Fruit fly (Drosophila melanogaster) whole organism, embryonic: ENCODE results near the gene Rcd2.

Experiments used
- CG18011 ChIP-seq: fragments of 200-800 bp; sonication (Bioruptor generic); optimal IDR thresholded peaks from 2 replicates; lab custom pipeline; 2017; ENCODE audit warnings: missing biosample characterization, missing genetic modification characterization, mild to moderate bottlenecking, moderate library complexity, missing genotype
- CG2116 ChIP-seq: fragments of 200-800 bp; sonication (Bioruptor generic); optimal IDR thresholded peaks from 3 replicates; lab custom pipeline; 2018; ENCODE audit warnings: missing biosample characterization, mild to moderate bottlenecking, missing genetic modification characterization
- CG4424 ChIP-seq: fragments of 200-800 bp; sonication (Bioruptor generic); optimal IDR thresholded peaks from 3 replicates; lab custom pipeline; 2016; ENCODE audit warnings: missing biosample characterization, missing genetic modification characterization
- Ets65A ChIP-seq: fragments of 200-800 bp; sonication (Bioruptor generic); peaks from one replicate; lab custom pipeline; 2016; ENCODE audit warnings: missing biosample characterization, missing genetic modification characterization
- H15 ChIP-seq: fragments of 200-800 bp; sonication (Bioruptor generic); IDR thresholded peaks from 3 replicates; pipeline ENCODE4 v1.3.6; 2022; ENCODE audit warnings: missing biosample characterization, missing genetic modification characterization
- Trl ChIP-seq, 3 experiments: fragments of >200 bp in 2 of 3; fragments of 200-800 bp in 1 of 3; sonication (Bioruptor generic) in 1 of 3; optimal IDR thresholded peaks; 2 replicates in 1 of 3; 3 replicates in 2 of 3; lab custom pipeline; 2016 to 2017; ENCODE audit warnings: missing biosample characterization in 1 of 3, missing genetic modification characterization in 1 of 3
- danr ChIP-seq: fragments of 200-800 bp; sonication (Bioruptor generic); IDR thresholded peaks from 2 replicates; pipeline ENCODE4 v1.3.6; 2022; ENCODE audit warnings: missing biosample characterization, missing genetic modification characterization
- dm ChIP-seq: fragments of 200-800 bp; sonication (Bioruptor generic); optimal IDR thresholded peaks from 3 replicates; lab custom pipeline; 2016; ENCODE audit warnings: missing biosample characterization, missing genetic modification characterization
- fd102C ChIP-seq: fragments of 200-800 bp; sonication (Bioruptor generic); optimal IDR thresholded peaks from 2 replicates; lab custom pipeline; 2018; ENCODE audit warnings: missing biosample characterization, mild to moderate bottlenecking, missing genetic modification characterization, moderate library complexity
- gt ChIP-seq: fragments of 200-800 bp; sonication (Bioruptor generic); IDR thresholded peaks from 2 replicates; pipeline ENCODE4 v1.3.6; 2022; ENCODE audit warnings: missing biosample characterization, missing genetic modification characterization

dm6 chr3L:20557065-20557464 is 16.8 kb upstream of the Rcd2 start:
- TF ChIP-seq CG18011 (GFP tag; lab: Kevin White, UChicago), result no peak
- TF ChIP-seq H15 (GFP tag; lab: Robert Waterston, UW), result no peak
- TF ChIP-seq CG4424 (GFP tag; lab: Kevin White, UChicago), result no peak
- TF ChIP-seq fd102C, result no peak
- no peak for TF ChIP-seq danr (GFP tag; lab: Robert Waterston, UW)
- no peak for TF ChIP-seq dm (GFP tag; lab: Kevin White, UChicago)
- TF ChIP-seq gt (GFP tag; lab: Robert Waterston, UW), result no peak
- no peak for TF ChIP-seq Ets65A
- TF ChIP-seq CG2116 (GFP tag; lab: Kevin White, UChicago), result no peak
- no peak for TF ChIP-seq Trl (optimal IDR thresholded peaks at IDR 0.05; lab: Kevin White, UChicago)
- no peak for TF ChIP-seq Trl (GFP tag; optimal IDR thresholded peaks at IDR 0.05; lab: Kevin White, UChicago)
